Worm (Caenorhabditis elegans) whole organism, L3 larva: Measurements from ENCODE around the gene H03E18.2.

Experiments used
- aly-2 ChIP-seq: fragments of 150-350 bp; optimal IDR thresholded peaks from 2 replicates; lab custom pipeline; 2014; ENCODE audit warnings: missing biosample characterization, missing genetic modification characterization
- ama-1 ChIP-seq: fragments of 150-350 bp; optimal IDR thresholded peaks from 2 replicates; lab custom pipeline; 2018
- ceh-16 ChIP-seq: sonication (generic microtip); optimal IDR thresholded peaks from 2 replicates; lab custom pipeline; 2017; ENCODE audit warnings: missing biosample characterization, missing genetic modification characterization
- ceh-28 ChIP-seq: fragments of 150-350 bp; optimal IDR thresholded peaks from 2 replicates; lab custom pipeline; 2014; ENCODE audit warnings: missing biosample characterization, missing genetic modification reagents, missing genetic modification characterization
- ceh-82 ChIP-seq: fragments of 150-350 bp; optimal IDR thresholded peaks from 2 replicates; lab custom pipeline; 2014; ENCODE audit warnings: missing biosample characterization, missing genetic modification characterization
- ceh-9 ChIP-seq: sonication (generic microtip); optimal IDR thresholded peaks from 2 replicates; lab custom pipeline; 2018; ENCODE audit warnings: missing biosample characterization, missing genetic modification characterization
- daf-12 ChIP-seq: fragments of 150-350 bp; optimal IDR thresholded peaks from 2 replicates; lab custom pipeline; 2014; ENCODE audit warnings: missing biosample characterization, missing genetic modification reagents, missing genetic modification characterization
- egl-27 ChIP-seq: sonication (generic microtip); optimal IDR thresholded peaks from 4 replicates; lab custom pipeline; 2017; ENCODE audit warnings: missing biosample characterization, missing genetic modification reagents, missing genetic modification characterization
- egl-5 ChIP-seq: fragments of 150-350 bp; optimal IDR thresholded peaks from 2 replicates; lab custom pipeline; 2017; ENCODE audit warnings: missing biosample characterization, missing genetic modification reagents, missing genetic modification characterization, inconsistent platforms
- elt-1 ChIP-seq: fragments of 150-350 bp; optimal IDR thresholded peaks from 2 replicates; lab custom pipeline; 2014; ENCODE audit warnings: missing biosample characterization, missing genetic modification characterization
- elt-2 ChIP-seq: sonication (generic microtip); optimal IDR thresholded peaks from 2 replicates; lab custom pipeline; 2016; ENCODE audit warnings: missing genetic modification reagents, mild to moderate bottlenecking, missing genetic modification characterization, missing compliant biosample characterization
- elt-3 ChIP-seq, 3 experiments: fragments of 150-350 bp in 1 of 3; sonication (generic microtip) in 2 of 3; optimal IDR thresholded peaks; 2 replicates in 2 of 3; 4 replicates in 1 of 3; lab custom pipeline; 2014 to 2017; ENCODE audit warnings: missing biosample characterization in 3 of 3, missing genetic modification characterization in 3 of 3
- eor-1 ChIP-seq, 2 experiments: fragments of 150-350 bp; optimal IDR thresholded peaks; 2 replicates each; lab custom pipeline; 2014 to 2018; ENCODE audit warnings: missing biosample characterization in 2 of 2, missing genetic modification characterization in 2 of 2
- fkh-10 ChIP-seq: sonication (generic microtip); optimal IDR thresholded peaks from 2 replicates; lab custom pipeline; 2017; ENCODE audit warnings: missing biosample characterization, missing genetic modification reagents, missing genetic modification characterization
- fkh-2 ChIP-seq: fragments of 150-350 bp; optimal IDR thresholded peaks from 2 replicates; lab custom pipeline; 2014; ENCODE audit warnings: missing biosample characterization, missing genetic modification reagents, missing genetic modification characterization
- fos-1 ChIP-seq: fragments of 150-350 bp; optimal IDR thresholded peaks from 2 replicates; lab custom pipeline; 2014; ENCODE audit warnings: missing biosample characterization, missing genetic modification characterization
- hmg-11 ChIP-seq: sonication (generic microtip); optimal IDR thresholded peaks from 2 replicates; lab custom pipeline; 2016; ENCODE audit warnings: missing genetic modification characterization, missing compliant biosample characterization
- jun-1 ChIP-seq: fragments of 150-350 bp; optimal IDR thresholded peaks from 2 replicates; lab custom pipeline; 2014; ENCODE audit warnings: missing biosample characterization, missing genetic modification reagents, missing genetic modification characterization
- lin-15B ChIP-seq: fragments of 150-350 bp; optimal IDR thresholded peaks from 2 replicates; lab custom pipeline; 2014; ENCODE audit warnings: missing biosample characterization, missing genetic modification characterization
- lin-39 ChIP-seq: fragments of 150-350 bp; optimal IDR thresholded peaks from 2 replicates; lab custom pipeline; 2018; ENCODE audit warnings: missing biosample characterization, missing genetic modification reagents, missing genetic modification characterization
- lsy-12 ChIP-seq: sonication (generic microtip); optimal IDR thresholded peaks from 2 replicates; lab custom pipeline; 2016; ENCODE audit warnings: mild to moderate bottlenecking, missing genetic modification characterization, missing compliant biosample characterization
- mdl-1 ChIP-seq: fragments of 150-350 bp; optimal IDR thresholded peaks from 2 replicates; lab custom pipeline; 2014; ENCODE audit warnings: missing biosample characterization, missing genetic modification characterization
- nfya-1 ChIP-seq: sonication (generic microtip); optimal IDR thresholded peaks from 2 replicates; lab custom pipeline; 2017; ENCODE audit warnings: missing genetic modification characterization, mild to moderate bottlenecking, missing compliant biosample characterization, antibody characterized with exemption, moderate library complexity; ENCODE audit not compliant: insufficient read depth
- nhr-11 ChIP-seq: fragments of 150-350 bp; optimal IDR thresholded peaks from 2 replicates; lab custom pipeline; 2014; ENCODE audit warnings: missing biosample characterization, missing genetic modification characterization
- nhr-12 ChIP-seq: fragments of 150-350 bp; optimal IDR thresholded peaks from 2 replicates; lab custom pipeline; 2014; ENCODE audit warnings: missing biosample characterization, missing genetic modification characterization
- nhr-23 ChIP-seq: fragments of 150-350 bp; optimal IDR thresholded peaks from 2 replicates; lab custom pipeline; 2014; ENCODE audit warnings: missing biosample characterization, missing genetic modification reagents, missing genetic modification characterization
- nhr-237 ChIP-seq: fragments of 150-350 bp; optimal IDR thresholded peaks from 2 replicates; lab custom pipeline; 2014; ENCODE audit warnings: missing biosample characterization, missing genetic modification characterization
- nhr-25 ChIP-seq: sonication (generic microtip); optimal IDR thresholded peaks from 2 replicates; lab custom pipeline; 2017; ENCODE audit warnings: missing biosample characterization, missing genetic modification characterization
- nhr-43 ChIP-seq: sonication (generic microtip); optimal IDR thresholded peaks from 2 replicates; lab custom pipeline; 2016; ENCODE audit warnings: mild to moderate bottlenecking, missing genetic modification characterization, missing compliant biosample characterization; ENCODE audit not compliant: poor library complexity, severe bottlenecking
- nhr-67 ChIP-seq: fragments of 150-350 bp; optimal IDR thresholded peaks from 2 replicates; lab custom pipeline; 2014; ENCODE audit warnings: missing biosample characterization, missing genetic modification characterization
- nhr-76 ChIP-seq: fragments of 150-350 bp; sonication (generic microtip); optimal IDR thresholded peaks from 5 replicates; lab custom pipeline; 2014; ENCODE audit warnings: missing biosample characterization, missing genetic modification characterization
- nhr-77 ChIP-seq: fragments of 150-350 bp; optimal IDR thresholded peaks from 2 replicates; lab custom pipeline; 2014; ENCODE audit warnings: missing biosample characterization, missing genetic modification characterization
- pha-4 ChIP-seq: fragments of 150-350 bp; optimal IDR thresholded peaks from 2 replicates; lab custom pipeline; 2014; ENCODE audit warnings: missing biosample characterization, missing genetic modification reagents, missing genetic modification characterization
- pqm-1 ChIP-seq: fragments of 150-350 bp; optimal IDR thresholded peaks from 2 replicates; lab custom pipeline; 2017; ENCODE audit warnings: missing biosample characterization, missing genetic modification characterization, inconsistent platforms
- sea-2 ChIP-seq: fragments of 150-350 bp; sonication (generic microtip); optimal IDR thresholded peaks from 4 replicates; lab custom pipeline; 2014; ENCODE audit warnings: missing biosample characterization, missing genetic modification reagents, missing genetic modification characterization
- skn-1 ChIP-seq: fragments of 150-350 bp; optimal IDR thresholded peaks from 2 replicates; lab custom pipeline; 2014; ENCODE audit warnings: missing biosample characterization, missing genetic modification characterization
- snpc-4 ChIP-seq: fragments of 150-350 bp; optimal IDR thresholded peaks from 2 replicates; lab custom pipeline; 2014; ENCODE audit warnings: missing biosample characterization, missing genetic modification characterization
- tbx-2 ChIP-seq: sonication (generic microtip); optimal IDR thresholded peaks from 2 replicates; lab custom pipeline; 2016; ENCODE audit warnings: mild to moderate bottlenecking, missing genetic modification characterization, missing compliant biosample characterization
- unc-39 ChIP-seq: sonication (generic microtip); optimal IDR thresholded peaks from 4 replicates; lab custom pipeline; 2017; ENCODE audit warnings: missing biosample characterization, missing genetic modification characterization
- unc-62 ChIP-seq: fragments of 150-350 bp; sonication (generic microtip); optimal IDR thresholded peaks from 4 replicates; lab custom pipeline; 2014; ENCODE audit warnings: missing biosample characterization, missing genetic modification reagents, missing genetic modification characterization
- zag-1 ChIP-seq: fragments of 150-350 bp; optimal IDR thresholded peaks from 2 replicates; lab custom pipeline; 2014; ENCODE audit warnings: missing biosample characterization, missing genetic modification characterization
- ztf-11 ChIP-seq: fragments of 150-350 bp; optimal IDR thresholded peaks from 2 replicates; lab custom pipeline; 2014; ENCODE audit warnings: missing biosample characterization, missing genetic modification characterization
- ztf-4 ChIP-seq: fragments of 150-350 bp; optimal IDR thresholded peaks from 2 replicates; lab custom pipeline; 2014; ENCODE audit warnings: missing biosample characterization, missing genetic modification characterization

The H03E18.2 gene

DNA sequence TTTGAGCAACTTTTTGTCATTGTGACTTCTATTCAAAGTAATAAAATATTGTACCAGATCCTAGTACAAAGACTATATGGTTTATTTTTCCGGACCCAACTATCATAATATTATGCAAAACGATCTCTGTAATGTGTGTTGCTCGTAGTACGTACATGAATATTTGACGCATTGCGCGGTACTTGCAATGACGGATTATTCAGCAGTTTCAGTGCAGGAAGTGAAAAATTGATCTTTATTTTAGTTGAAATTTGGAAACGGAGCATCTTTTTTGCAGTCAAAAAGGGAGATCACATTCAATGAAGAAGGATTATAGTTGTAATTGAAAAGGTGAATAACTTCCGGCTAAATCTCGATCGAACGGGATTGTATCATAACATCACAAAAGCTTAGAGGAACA is 36.4 kb downstream of the H03E18.2 start:
- TF ChIP-seq ceh-9 (tag; lab: Kevin White, UChicago): no peak
- no peak for TF ChIP-seq ama-1 (lab: Kevin White, UChicago)
- no peak for TF ChIP-seq jun-1
- no peak for TF ChIP-seq ceh-28 (tag; lab: Kevin White, UChicago)
- TF ChIP-seq fkh-2: no peak
- TF ChIP-seq zag-1 (tag; lab: Kevin White, UChicago): no peak
- TF ChIP-seq egl-27 (tag; lab: Kevin White, UChicago): no peak
- TF ChIP-seq tbx-2 (tag; lab: Kevin White, UChicago): no peak
- no peak for TF ChIP-seq nhr-12 (tag; lab: Kevin White, UChicago)
- TF ChIP-seq aly-2 (tag; lab: Kevin White, UChicago): no peak
- no peak for TF ChIP-seq nhr-43 (tag; lab: Kevin White, UChicago)
- no peak for TF ChIP-seq unc-39 (tag; lab: Kevin White, UChicago)
- TF ChIP-seq lin-15B (tag; lab: Kevin White, UChicago): no peak
- TF ChIP-seq skn-1 (tag; lab: Kevin White, UChicago): no peak
- TF ChIP-seq nhr-237 (tag; lab: Kevin White, UChicago): no peak
- TF ChIP-seq nhr-76 (tag; lab: Kevin White, UChicago): no peak
- no peak for TF ChIP-seq ztf-4

DNA sequence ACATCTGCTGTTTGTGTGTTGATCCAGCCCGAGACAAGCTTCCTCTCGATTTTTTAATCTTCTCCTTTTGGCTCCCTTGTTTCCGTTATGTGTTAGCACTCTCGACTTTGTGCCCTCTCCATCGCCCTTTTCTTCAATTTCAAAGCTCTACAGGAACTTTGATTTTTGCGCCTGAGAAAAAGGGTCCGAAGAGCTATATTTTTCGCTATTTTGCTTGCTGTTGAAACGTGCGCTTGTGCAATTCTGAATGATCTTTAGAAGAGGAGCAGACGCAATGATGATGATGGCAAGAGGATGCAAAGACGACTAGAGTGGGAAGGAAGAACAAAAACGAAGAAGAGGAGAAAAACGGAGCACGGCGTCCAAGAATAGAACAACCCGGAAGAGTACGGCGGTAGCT is 38.6 kb downstream of the H03E18.2 start:
- TF ChIP-seq ztf-4 (no peak), elt-2 (tag; lab: Kevin White, UChicago) (no peak), eor-1 (tag; optimal IDR thresholded peaks at IDR 0.05; lab: Kevin White, UChicago) (no peak), fkh-10 (GFP tag; lab: Kevin White, UChicago) (peak; percentile 42), nfya-1 (peak; percentile 37), skn-1 (tag; lab: Kevin White, UChicago) (no peak), daf-12 (no peak), lsy-12 (tag; lab: Kevin White, UChicago) (no peak), elt-1 (tag; lab: Kevin White, UChicago) (no peak), zag-1 (tag; lab: Kevin White, UChicago) (no peak), ztf-11 (tag; lab: Kevin White, UChicago) (no peak), ceh-9 (tag; lab: Kevin White, UChicago) (no peak), lin-39 (peak; percentile 44), ama-1 (lab: Kevin White, UChicago) (no peak), ceh-28 (tag; lab: Kevin White, UChicago) (no peak), fkh-2 (no peak), egl-27 (tag; lab: Kevin White, UChicago) (no peak), egl-5 (tag; lab: Kevin White, UChicago) (peak; percentile 9), nhr-12 (tag; lab: Kevin White, UChicago) (no peak), unc-62 (GFP tag; lab: Kevin White, UChicago) (no peak), nhr-43 (tag; lab: Kevin White, UChicago) (no peak), nhr-25 (no peak), nhr-23 (tag; lab: Kevin White, UChicago) (no peak), nhr-77 (no peak), hmg-11 (tag; lab: Kevin White, UChicago) (no peak)
- TF ChIP-seq, all 47 proteins: peak for 4

DNA sequence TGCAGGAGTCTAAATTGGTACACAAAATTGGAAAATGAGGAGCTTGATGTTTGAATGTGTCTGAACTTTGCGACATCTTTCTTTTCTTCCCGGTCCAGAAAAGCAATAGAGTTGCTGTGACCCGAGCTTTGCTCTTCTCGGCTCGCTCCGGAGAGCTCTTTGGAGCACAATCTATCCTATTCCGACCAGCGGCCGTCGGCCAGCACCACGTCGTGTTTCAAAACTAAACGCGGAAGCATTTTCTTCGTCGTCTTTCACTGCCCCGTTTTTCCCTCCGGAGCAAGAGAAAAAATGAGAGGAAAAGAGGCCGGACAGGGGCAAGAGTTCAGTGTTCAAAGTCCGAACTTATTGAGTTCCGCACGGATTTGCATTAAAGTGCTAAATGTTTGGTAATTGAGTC is 41.3 kb downstream of the H03E18.2 start:
- TF ChIP-seq fkh-10 (GFP tag; lab: Kevin White, UChicago) (peak; percentile 25), lin-39 (no peak), tbx-2 (tag; lab: Kevin White, UChicago) (peak; percentile 6), nfya-1 (peak; percentile 41)

DNA sequence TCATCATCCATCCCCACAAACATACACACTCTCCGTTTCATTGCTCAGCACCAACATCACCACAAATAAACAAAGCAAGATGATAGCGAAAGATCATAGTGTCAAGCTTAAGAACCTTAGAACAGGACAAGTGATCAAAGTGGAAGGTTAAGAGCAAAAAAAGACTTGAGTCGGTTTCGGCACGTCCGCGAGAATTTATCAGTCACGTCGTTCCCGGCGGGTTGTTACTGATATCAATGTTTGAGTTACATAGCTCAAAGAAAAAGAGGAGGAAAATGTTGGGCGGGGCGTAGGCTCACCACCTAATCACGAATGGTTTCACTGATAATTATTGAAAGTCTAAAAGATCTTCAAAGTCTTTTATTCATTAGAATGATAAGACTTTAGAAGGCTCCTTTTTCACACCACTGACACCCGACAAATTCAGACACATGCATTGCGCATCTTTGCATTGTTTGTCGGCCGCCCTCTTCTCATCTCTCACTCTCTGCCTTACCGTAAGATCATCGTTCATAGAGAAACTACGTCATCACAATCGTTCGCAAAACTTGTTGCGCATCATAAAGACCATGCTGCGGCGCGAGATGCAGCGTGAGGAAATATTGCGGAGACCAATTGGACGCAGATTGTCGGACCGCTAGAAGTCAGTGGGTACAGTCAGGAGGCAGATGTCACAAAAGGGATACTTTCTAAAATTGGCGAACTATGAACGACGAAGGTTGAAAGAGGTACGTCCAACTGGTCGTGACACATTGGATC is 43.1 kb downstream of the H03E18.2 start:
- TF ChIP-seq nhr-237 (tag; lab: Kevin White, UChicago) (no peak), lin-15B (tag; lab: Kevin White, UChicago) (no peak), ama-1 (lab: Kevin White, UChicago) (peak; percentile 39), eor-1 (tag; optimal IDR thresholded peaks at IDR 0.05; lab: Kevin White, UChicago) (no peak), unc-62 (GFP tag; lab: Kevin White, UChicago) (peak; percentile 91), egl-5 (tag; lab: Kevin White, UChicago) (no peak), fkh-2 (no peak), unc-39 (tag; lab: Kevin White, UChicago) (no peak), pha-4 (no peak), nfya-1 (peak; percentile 66), nhr-23 (tag; lab: Kevin White, UChicago) (peak; percentile 98), pqm-1 (tag; lab: Kevin White, UChicago) (no peak), egl-27 (tag; lab: Kevin White, UChicago) (no peak), fos-1 (tag; lab: Kevin White, UChicago) (no peak), ceh-82 (tag; lab: Kevin White, UChicago) (peak; percentile 5), ceh-9 (tag; lab: Kevin White, UChicago) (no peak), mdl-1 (tag; lab: Kevin White, UChicago) (peak; percentile 74), elt-3 (tag; optimal IDR thresholded peaks at IDR 0.05; lab: Kevin White, UChicago) (peak in 2 of 3 experiments; percentile 77 to 90), ceh-28 (tag; lab: Kevin White, UChicago) (peak; percentile 79), snpc-4 (tag; lab: Kevin White, UChicago) (peak; percentile 63), daf-12 (no peak), nhr-67 (tag; lab: Kevin White, UChicago) (no peak), hmg-11 (tag; lab: Kevin White, UChicago) (peak; percentile 5), ceh-16 (tag; lab: Kevin White, UChicago) (no peak), nhr-11 (tag; lab: Kevin White, UChicago) (no peak), sea-2 (GFP tag; lab: Kevin White, UChicago) (no peak), nhr-43 (tag; lab: Kevin White, UChicago) (peak; percentile 99)
